Worm (Caenorhabditis elegans) whole organism, mixed stage, embryonic: ENCODE data around the gene spsb-1.

Source experiments
- M03D4.4 ChIP-seq: sonication (generic microtip); optimal IDR thresholded peaks from 2 replicates; lab custom pipeline; 2017; ENCODE audit warnings: mild to moderate bottlenecking, missing genetic modification characterization, missing compliant biosample characterization
- bed-3 ChIP-seq: fragments of 200-800 bp; sonication (Bioruptor generic); optimal IDR thresholded peaks from 3 replicates; lab custom pipeline; 2018; ENCODE audit warnings: mild to moderate bottlenecking, missing genetic modification characterization, moderate library complexity, missing compliant biosample characterization
- blmp-1 ChIP-seq: fragments of 150-350 bp; optimal IDR thresholded peaks from 2 replicates; lab custom pipeline; 2014; ENCODE audit warnings: missing biosample characterization, missing genetic modification characterization
- ceh-39 ChIP-seq: fragments of 150-350 bp; optimal IDR thresholded peaks from 2 replicates; lab custom pipeline; 2014; ENCODE audit warnings: missing biosample characterization, missing genetic modification characterization
- ceh-43 ChIP-seq: fragments of 200-800 bp; sonication (Bioruptor generic); optimal IDR thresholded peaks from 2 replicates; lab custom pipeline; 2018; ENCODE audit warnings: mild to moderate bottlenecking, missing genetic modification characterization, moderate library complexity, missing compliant biosample characterization
- ceh-83 ChIP-seq: fragments of 200-800 bp; sonication (Bioruptor generic); optimal IDR thresholded peaks from 2 replicates; lab custom pipeline; 2018; ENCODE audit warnings: mild to moderate bottlenecking, missing genetic modification characterization, missing compliant biosample characterization
- ces-1 ChIP-seq: fragments of 150-350 bp; optimal IDR thresholded peaks from 2 replicates; lab custom pipeline; 2014; ENCODE audit warnings: missing biosample characterization, missing genetic modification reagents, missing genetic modification characterization
- cnd-1 ChIP-seq: fragments of 200-800 bp; sonication (Bioruptor generic); optimal IDR thresholded peaks from 2 replicates; lab custom pipeline; 2018; ENCODE audit warnings: mild to moderate bottlenecking, missing genetic modification characterization, missing compliant biosample characterization
- drap-1 ChIP-seq: fragments of 200-800 bp; sonication (Bioruptor generic); optimal IDR thresholded peaks from 3 replicates; lab custom pipeline; 2018; ENCODE audit warnings: mild to moderate bottlenecking, missing genetic modification characterization, missing compliant biosample characterization
- elt-1 ChIP-seq: sonication (generic microtip); optimal IDR thresholded peaks from 2 replicates; lab custom pipeline; 2017; ENCODE audit warnings: missing genetic modification characterization, mild to moderate bottlenecking, missing compliant biosample characterization, antibody characterized with exemption, moderate library complexity, borderline replicate concordance; ENCODE audit not compliant: insufficient read depth
- elt-3 ChIP-seq: fragments of 150-350 bp; optimal IDR thresholded peaks from 2 replicates; lab custom pipeline; 2014; ENCODE audit warnings: missing biosample characterization, missing genetic modification characterization
- flh-1 ChIP-seq: fragments of 200-800 bp; sonication (Bioruptor generic); optimal IDR thresholded peaks from 2 replicates; lab custom pipeline; 2018; ENCODE audit warnings: mild to moderate bottlenecking, missing genetic modification characterization, moderate library complexity, missing compliant biosample characterization
- hlh-1 ChIP-seq: fragments of 150-350 bp; optimal IDR thresholded peaks from 2 replicates; lab custom pipeline; 2014; ENCODE audit warnings: missing biosample characterization, missing genetic modification reagents, missing genetic modification characterization
- lin-13 ChIP-seq: fragments of 150-350 bp; optimal IDR thresholded peaks from 2 replicates; lab custom pipeline; 2014; ENCODE audit warnings: missing biosample characterization, missing genetic modification characterization
- lin-32 ChIP-seq: fragments of 200-800 bp; sonication (Bioruptor generic); optimal IDR thresholded peaks from 2 replicates; lab custom pipeline; 2018; ENCODE audit warnings: mild to moderate bottlenecking, missing genetic modification characterization, missing compliant biosample characterization
- lsy-2 ChIP-seq: fragments of 150-350 bp; optimal IDR thresholded peaks from 2 replicates; lab custom pipeline; 2014; ENCODE audit warnings: missing biosample characterization, missing genetic modification characterization
- mab-5 ChIP-seq: fragments of 150-350 bp; optimal IDR thresholded peaks from 2 replicates; lab custom pipeline; 2014; ENCODE audit warnings: missing biosample characterization, missing genetic modification characterization
- mep-1 ChIP-seq: fragments of 150-350 bp; optimal IDR thresholded peaks from 2 replicates; lab custom pipeline; 2017; ENCODE audit warnings: missing biosample characterization, missing genetic modification reagents, missing genetic modification characterization, inconsistent platforms
- mls-2 ChIP-seq: sonication (generic microtip); optimal IDR thresholded peaks from 2 replicates; lab custom pipeline; 2016; ENCODE audit warnings: mild to moderate bottlenecking, missing genetic modification characterization, moderate library complexity, missing compliant biosample characterization
- nhr-12 ChIP-seq: fragments of 150-350 bp; optimal IDR thresholded peaks from 2 replicates; lab custom pipeline; 2014; ENCODE audit warnings: missing biosample characterization, missing genetic modification characterization
- nhr-2 ChIP-seq: fragments of 150-350 bp; optimal IDR thresholded peaks from 2 replicates; lab custom pipeline; 2014; ENCODE audit warnings: missing biosample characterization, missing genetic modification characterization
- nhr-237 ChIP-seq: fragments of 150-350 bp; optimal IDR thresholded peaks from 2 replicates; lab custom pipeline; 2014; ENCODE audit warnings: missing biosample characterization, missing genetic modification characterization
- nhr-28 ChIP-seq: fragments of 150-350 bp; optimal IDR thresholded peaks from 2 replicates; lab custom pipeline; 2014; ENCODE audit warnings: missing biosample characterization, missing genetic modification characterization
- nhr-76 ChIP-seq: sonication (generic microtip); optimal IDR thresholded peaks from 2 replicates; lab custom pipeline; 2017; ENCODE audit warnings: missing biosample characterization, missing genetic modification characterization
- pha-4 ChIP-seq: fragments of 150-350 bp; optimal IDR thresholded peaks from 2 replicates; lab custom pipeline; 2018; ENCODE audit warnings: missing biosample characterization, missing genetic modification reagents, missing genetic modification characterization
- sem-2 ChIP-seq: fragments of 200-800 bp; sonication (Bioruptor generic); optimal IDR thresholded peaks from 2 replicates; lab custom pipeline; 2018; ENCODE audit warnings: mild to moderate bottlenecking, missing genetic modification characterization, missing compliant biosample characterization
- sptf-1 ChIP-seq: sonication (generic microtip); optimal IDR thresholded peaks from 2 replicates; lab custom pipeline; 2017; ENCODE audit warnings: mild to moderate bottlenecking, missing genetic modification characterization, moderate library complexity, missing compliant biosample characterization
- tbx-8 ChIP-seq: fragments of 200-800 bp; sonication (Bioruptor generic); optimal IDR thresholded peaks from 2 replicates; lab custom pipeline; 2018; ENCODE audit warnings: mild to moderate bottlenecking, missing genetic modification characterization, moderate library complexity, missing compliant biosample characterization
- unc-120 ChIP-seq: sonication (generic microtip); optimal IDR thresholded peaks from 2 replicates; lab custom pipeline; 2017; ENCODE audit warnings: missing genetic modification characterization, missing compliant biosample characterization; ENCODE audit not compliant: poor library complexity, severe bottlenecking
- unc-39 ChIP-seq: fragments of 150-350 bp; optimal IDR thresholded peaks from 2 replicates; lab custom pipeline; 2014; ENCODE audit warnings: missing biosample characterization, missing genetic modification characterization
- unc-62 ChIP-seq: fragments of 150-350 bp; optimal IDR thresholded peaks from 2 replicates; lab custom pipeline; 2014; ENCODE audit warnings: missing biosample characterization, missing genetic modification reagents, missing genetic modification characterization
- zip-8 ChIP-seq: fragments of 150-350 bp; optimal IDR thresholded peaks from 2 replicates; lab custom pipeline; 2014; ENCODE audit warnings: missing biosample characterization, missing genetic modification characterization
- ztf-11 ChIP-seq: fragments of 150-350 bp; optimal IDR thresholded peaks from 2 replicates; lab custom pipeline; 2014; ENCODE audit warnings: missing biosample characterization, missing genetic modification characterization

The spsb-1 gene

DNA sequence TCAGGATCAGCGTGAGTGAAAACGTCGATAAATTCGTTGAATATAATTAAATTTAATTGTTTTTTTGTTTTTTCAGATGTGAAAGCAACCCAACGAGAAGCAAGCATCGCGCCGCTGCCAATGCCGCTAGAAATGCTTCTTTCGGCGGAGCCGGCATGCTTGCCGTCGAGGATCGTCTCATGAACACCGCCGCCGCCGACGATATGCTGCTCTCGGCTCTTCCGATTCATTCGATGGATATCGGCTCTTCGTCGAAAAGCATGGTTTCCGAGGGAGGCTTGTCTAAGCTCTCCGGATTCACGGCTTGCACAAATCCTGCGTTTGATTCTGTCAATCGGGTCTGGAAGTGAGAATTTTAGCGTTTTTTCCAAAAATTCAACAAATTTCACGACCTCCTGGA is 36.7 kb downstream of the spsb-1 start:
- TF ChIP-seq tbx-8 (GFP tag; lab: Kevin White, UChicago) (no peak), blmp-1 (tag; lab: Kevin White, UChicago) (no peak), nhr-2 (tag; lab: Kevin White, UChicago) (no peak), ceh-43 (GFP tag; lab: Kevin White, UChicago) (no peak), unc-62 (no peak), lin-32 (GFP tag; lab: Kevin White, UChicago) (no peak), hlh-1 (tag; lab: Kevin White, UChicago) (no peak), unc-120 (tag; lab: Kevin White, UChicago) (no peak), nhr-76 (no peak), sem-2 (no peak), sptf-1 (tag; lab: Kevin White, UChicago) (no peak), lin-13 (no peak), ceh-39 (tag; lab: Kevin White, UChicago) (no peak), unc-39 (tag; lab: Kevin White, UChicago) (no peak), elt-1 (tag; lab: Kevin White, UChicago) (no peak), lsy-2 (tag; lab: Kevin White, UChicago) (no peak), ceh-83 (GFP tag; lab: Kevin White, UChicago) (no peak), ztf-11 (no peak), cnd-1 (tag; lab: Kevin White, UChicago) (no peak), bed-3 (no peak)
- TF ChIP-seq, all 35 proteins: peak for 0

DNA sequence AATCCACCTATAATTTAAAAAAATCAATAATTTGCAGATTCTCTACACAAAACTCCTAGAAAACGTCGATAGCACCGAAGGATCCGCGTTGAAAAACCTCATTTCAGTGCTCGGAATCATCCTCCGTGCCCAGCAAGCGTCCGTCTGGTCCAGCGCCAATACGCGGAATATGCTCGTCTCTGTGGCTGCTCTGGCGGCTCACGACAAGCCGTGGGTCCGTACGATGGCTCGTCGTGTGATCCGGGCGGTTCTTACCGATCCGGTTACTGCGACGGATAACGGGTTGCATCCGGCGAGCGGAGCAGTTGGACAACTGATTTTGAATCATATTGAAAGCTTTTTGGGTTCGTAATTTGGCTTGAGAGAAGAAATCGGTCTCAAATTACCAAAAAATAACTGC is 39.1 kb downstream of the spsb-1 start:
- TF ChIP-seq ceh-83 (GFP tag; lab: Kevin White, UChicago) (no peak), elt-3 (tag; lab: Kevin White, UChicago) (no peak), drap-1 (no peak), mab-5 (tag; lab: Kevin White, UChicago) (no peak), ztf-11 (no peak), elt-1 (tag; lab: Kevin White, UChicago) (no peak), pha-4 (tag; lab: Kevin White, UChicago) (no peak), unc-39 (tag; lab: Kevin White, UChicago) (no peak), mep-1 (tag; lab: Kevin White, UChicago) (no peak), ceh-43 (GFP tag; lab: Kevin White, UChicago) (no peak), hlh-1 (tag; lab: Kevin White, UChicago) (no peak), bed-3 (no peak), flh-1 (no peak), sptf-1 (tag; lab: Kevin White, UChicago) (no peak), nhr-237 (tag; lab: Kevin White, UChicago) (no peak)

DNA sequence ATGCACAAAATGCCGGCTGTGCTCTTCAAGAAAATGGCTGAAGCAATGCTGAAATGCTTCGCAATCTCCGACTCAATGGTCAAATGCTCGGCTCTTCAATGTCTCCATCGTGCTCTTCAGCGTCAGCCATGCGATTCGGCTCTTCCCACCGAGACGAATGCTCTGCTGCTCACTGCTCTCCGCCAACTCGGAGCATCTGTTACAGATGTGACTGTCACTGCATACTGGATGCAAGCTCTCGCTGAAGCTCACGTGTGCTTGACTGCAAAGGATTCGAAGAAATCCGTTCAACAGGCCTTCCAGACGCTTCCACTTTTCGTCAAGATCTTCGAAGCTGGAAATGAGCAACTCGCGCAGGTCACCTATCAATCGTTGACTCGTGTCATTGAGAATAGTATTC is 40.6 kb downstream of the spsb-1 start:
- TF ChIP-seq unc-39 (tag; lab: Kevin White, UChicago) (no peak), nhr-76 (no peak), elt-3 (tag; lab: Kevin White, UChicago) (no peak), unc-62 (no peak), blmp-1 (tag; lab: Kevin White, UChicago) (no peak), nhr-2 (tag; lab: Kevin White, UChicago) (no peak), mls-2 (tag; lab: Kevin White, UChicago) (no peak), ceh-39 (tag; lab: Kevin White, UChicago) (no peak), M03D4.4 (tag; lab: Kevin White, UChicago) (no peak), sptf-1 (tag; lab: Kevin White, UChicago) (no peak), nhr-28 (tag; lab: Kevin White, UChicago) (no peak), unc-120 (tag; lab: Kevin White, UChicago) (no peak), nhr-237 (tag; lab: Kevin White, UChicago) (no peak), ces-1 (GFP tag; lab: Kevin White, UChicago) (no peak), zip-8 (tag; lab: Kevin White, UChicago) (no peak)

DNA sequence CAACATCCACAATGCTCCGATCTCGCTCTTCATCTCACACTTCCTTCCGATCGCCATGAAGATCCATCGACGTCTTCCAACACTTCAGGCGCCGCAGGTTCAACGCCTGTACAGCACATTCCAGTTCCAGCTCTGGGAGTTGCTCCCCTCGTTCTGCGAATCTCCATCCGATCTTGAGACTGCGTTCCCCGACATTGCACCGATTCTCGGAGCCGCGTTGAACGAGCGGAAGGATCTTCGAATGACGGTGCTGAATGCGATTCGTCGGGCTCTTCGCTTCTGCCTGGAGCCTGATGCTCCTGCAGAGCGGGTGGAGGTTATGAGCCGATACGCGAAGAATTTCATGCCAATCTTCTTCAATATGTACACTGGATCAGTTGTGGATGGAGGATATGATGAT is 43.1 kb downstream of the spsb-1 start:
- TF ChIP-seq nhr-12 (no peak), sem-2 (no peak), unc-39 (tag; lab: Kevin White, UChicago) (no peak), unc-120 (tag; lab: Kevin White, UChicago) (no peak), lsy-2 (tag; lab: Kevin White, UChicago) (no peak), sptf-1 (tag; lab: Kevin White, UChicago) (no peak), ces-1 (GFP tag; lab: Kevin White, UChicago) (no peak), elt-3 (tag; lab: Kevin White, UChicago) (no peak), nhr-28 (tag; lab: Kevin White, UChicago) (no peak)
